Worm (Caenorhabditis elegans) whole organism, young adult: Measurements from ENCODE around the gene col-176.
A peak's percentile ranks its signal among the peaks of the same experiment; 100 is the strongest.

Experiments
- B0019.2 ChIP-seq: fragments of 200-800 bp; sonication (Bioruptor generic); conservative IDR thresholded peaks from 2 replicates; pipeline ENCODE4 v1.3.6; 2022; ENCODE audit warnings: missing genetic modification reagents, missing genetic modification characterization, missing compliant biosample characterization
- B0336.3 ChIP-seq: fragments of 200-800 bp; sonication (Bioruptor generic); IDR thresholded peaks from 2 replicates; pipeline ENCODE4 v1.3.6; 2022; ENCODE audit warnings: missing genetic modification characterization, missing compliant biosample characterization
- C06A6.2 ChIP-seq: fragments of 200-800 bp; sonication (Bioruptor generic); conservative IDR thresholded peaks from 2 replicates; pipeline ENCODE4 v1.3.6; 2022; ENCODE audit warnings: missing genetic modification characterization, missing compliant biosample characterization
- F23B12.7 ChIP-seq: sonication (generic microtip); optimal IDR thresholded peaks from 2 replicates; lab custom pipeline; 2017; ENCODE audit warnings: missing genetic modification characterization, mild to moderate bottlenecking, missing compliant biosample characterization, antibody characterized with exemption, moderate library complexity; ENCODE audit not compliant: insufficient read depth
- F39B2.1 ChIP-seq: fragments of 200-800 bp; sonication (Bioruptor generic); IDR thresholded peaks from 2 replicates; pipeline ENCODE4 v1.3.6; 2022; ENCODE audit warnings: missing genetic modification reagents, missing genetic modification characterization, missing compliant biosample characterization
- F49E8.2 ChIP-seq: sonication (generic microtip); optimal IDR thresholded peaks from 3 replicates; lab custom pipeline; 2017; ENCODE audit warnings: missing genetic modification characterization, mild to moderate bottlenecking, missing compliant biosample characterization, antibody characterized with exemption, moderate library complexity; ENCODE audit not compliant: insufficient read depth
- F57A8.1 ChIP-seq: fragments of 200-800 bp; sonication (Bioruptor generic); optimal IDR thresholded peaks from 2 replicates; lab custom pipeline; 2018; ENCODE audit warnings: mild to moderate bottlenecking, missing genetic modification characterization, moderate library complexity, missing compliant biosample characterization
- K11D2.4 ChIP-seq: fragments of 200-800 bp; sonication (Bioruptor generic); IDR thresholded peaks from 2 replicates; pipeline ENCODE4 v1.3.6; 2022; ENCODE audit warnings: missing genetic modification reagents, missing genetic modification characterization, missing compliant biosample characterization
- Y53F4B.3 ChIP-seq: fragments of 200-800 bp; sonication (Bioruptor generic); IDR thresholded peaks from 2 replicates; pipeline ENCODE4 v1.3.6; 2022; ENCODE audit warnings: missing genetic modification reagents, missing genetic modification characterization, missing compliant biosample characterization
- akir-1 ChIP-seq: fragments of 200-800 bp; sonication (Bioruptor generic); optimal IDR thresholded peaks from 2 replicates; lab custom pipeline; 2018; ENCODE audit warnings: mild to moderate bottlenecking, missing genetic modification characterization, moderate library complexity, missing compliant biosample characterization
- aptf-2 ChIP-seq: fragments of 200-800 bp; sonication (Bioruptor generic); conservative IDR thresholded peaks from 2 replicates; pipeline ENCODE4 v1.3.6; 2022; ENCODE audit warnings: missing genetic modification reagents, missing genetic modification characterization, missing compliant biosample characterization
- athp-1 ChIP-seq: sonication (generic microtip); optimal IDR thresholded peaks from 2 replicates; lab custom pipeline; 2017; ENCODE audit warnings: mild to moderate bottlenecking, missing genetic modification characterization, missing compliant biosample characterization
- cebp-1 ChIP-seq, 2 experiments: fragments of 200-800 bp in 1 of 2; sonication (Bioruptor generic) in 1 of 2; sonication (generic microtip) in 1 of 2; IDR thresholded peaks in 1 of 2; optimal IDR thresholded peaks in 1 of 2; 2 replicates each; pipeline versions ENCODE4 v1.3.6 to Lab custom; 2017 to 2022; ENCODE audit warnings: missing compliant biosample characterization in 2 of 2, missing genetic modification characterization in 2 of 2, mild to moderate bottlenecking in 1 of 2, missing genetic modification reagents in 1 of 2, moderate library complexity in 1 of 2
- ceh-91 ChIP-seq: fragments of 200-800 bp; sonication (Bioruptor generic); IDR thresholded peaks from 2 replicates; pipeline ENCODE4 v1.3.6; 2022; ENCODE audit warnings: missing genetic modification reagents, missing genetic modification characterization, missing compliant biosample characterization
- efl-1 ChIP-seq: fragments of 150-350 bp; optimal IDR thresholded peaks from 2 replicates; lab custom pipeline; 2014; ENCODE audit warnings: missing biosample characterization, missing genetic modification reagents, missing genetic modification characterization
- him-1 ChIP-seq: sonication (generic microtip); optimal IDR thresholded peaks from 2 replicates; lab custom pipeline; 2016; ENCODE audit warnings: missing genotype, missing genetic modification reagents, missing genetic modification characterization, missing compliant biosample characterization
- hlh-12 ChIP-seq: sonication (generic microtip); optimal IDR thresholded peaks from 2 replicates; lab custom pipeline; 2016; ENCODE audit warnings: missing genetic modification characterization, missing compliant biosample characterization
- hlh-26 ChIP-seq: fragments of 200-800 bp; sonication (Bioruptor generic); conservative IDR thresholded peaks from 2 replicates; pipeline ENCODE4 v1.3.6; 2022; ENCODE audit warnings: missing genetic modification reagents, missing genetic modification characterization, missing compliant biosample characterization
- hmg-1.2 ChIP-seq: fragments of 200-800 bp; sonication (Bioruptor generic); IDR thresholded peaks from 2 replicates; pipeline ENCODE4 v1.3.6; 2022; ENCODE audit warnings: missing genetic modification reagents, missing genetic modification characterization, missing compliant biosample characterization
- hrde-1 ChIP-seq: sonication (generic microtip); optimal IDR thresholded peaks from 2 replicates; lab custom pipeline; 2016; ENCODE audit warnings: missing genetic modification characterization, mild to moderate bottlenecking, missing compliant biosample characterization, moderate library complexity, missing genotype, missing genetic modification reagents, borderline replicate concordance
- let-526 ChIP-seq: fragments of 200-800 bp; sonication (Bioruptor generic); IDR thresholded peaks from 2 replicates; pipeline ENCODE4 v1.3.6; 2022; ENCODE audit warnings: missing genetic modification reagents, missing genetic modification characterization, missing compliant biosample characterization
- let-607 ChIP-seq, 2 experiments: fragments of 200-800 bp in 1 of 2; sonication (Bioruptor generic) in 1 of 2; sonication (generic microtip) in 1 of 2; optimal IDR thresholded peaks; 2 replicates each; lab custom pipeline; 2016 to 2018; ENCODE audit warnings: mild to moderate bottlenecking in 2 of 2, missing compliant biosample characterization in 2 of 2, missing genetic modification characterization in 2 of 2, moderate library complexity in 2 of 2, missing genotype in 1 of 2
- madf-6 ChIP-seq: fragments of 200-800 bp; sonication (Bioruptor generic); IDR thresholded peaks from 2 replicates; pipeline ENCODE4 v1.3.6; 2022; ENCODE audit warnings: missing genetic modification reagents, missing genetic modification characterization, missing compliant biosample characterization
- madf-8 ChIP-seq: fragments of 200-800 bp; sonication (Bioruptor generic); conservative IDR thresholded peaks from 2 replicates; pipeline ENCODE4 v1.3.6; 2022; ENCODE audit warnings: missing genetic modification reagents, missing genetic modification characterization, missing compliant biosample characterization
- mel-28 ChIP-seq: sonication (generic microtip); optimal IDR thresholded peaks from 2 replicates; lab custom pipeline; 2016; ENCODE audit warnings: borderline replicate concordance, mild to moderate bottlenecking, missing genetic modification characterization, missing compliant biosample characterization
- nhr-179 ChIP-seq: sonication (generic microtip); optimal IDR thresholded peaks from 2 replicates; lab custom pipeline; 2016; ENCODE audit warnings: mild to moderate bottlenecking, missing genetic modification characterization, missing compliant biosample characterization
- sea-2 ChIP-seq: fragments of 200-800 bp; sonication (Bioruptor generic); IDR thresholded peaks from 2 replicates; pipeline ENCODE4 v1.3.6; 2022; ENCODE audit warnings: missing genetic modification characterization, missing compliant biosample characterization
- snpc-1.3 ChIP-seq: sonication (generic microtip); optimal IDR thresholded peaks from 2 replicates; lab custom pipeline; 2017; ENCODE audit warnings: missing genetic modification characterization, mild to moderate bottlenecking, missing compliant biosample characterization, antibody characterized with exemption, moderate library complexity, missing genotype, missing genetic modification reagents; ENCODE audit not compliant: insufficient read depth
- snpc-4 ChIP-seq, 5 experiments: fragments of 150-350 bp in 1 of 5; sonication (generic microtip) in 4 of 5; optimal IDR thresholded peaks; 2 replicates each; lab custom pipeline; 2014 to 2018; ENCODE audit warnings: missing genetic modification characterization in 5 of 5, missing biosample characterization in 3 of 5, antibody characterized with exemption in 2 of 5, mild to moderate bottlenecking in 2 of 5, missing compliant biosample characterization in 2 of 5, missing genotype in 2 of 5, moderate library complexity in 2 of 5, missing genetic modification reagents in 1 of 5
- sptf-2 ChIP-seq: fragments of 200-800 bp; sonication (Bioruptor generic); optimal IDR thresholded peaks from 2 replicates; lab custom pipeline; 2018; ENCODE audit warnings: mild to moderate bottlenecking, missing genetic modification characterization, missing compliant biosample characterization
- tbx-9 ChIP-seq: sonication (generic microtip); optimal IDR thresholded peaks from 2 replicates; lab custom pipeline; 2016; ENCODE audit warnings: borderline replicate concordance, missing genetic modification characterization, inconsistent platforms, missing compliant biosample characterization
- tlf-1 ChIP-seq: fragments of 200-800 bp; sonication (Bioruptor generic); optimal IDR thresholded peaks from 2 replicates; lab custom pipeline; 2018; ENCODE audit warnings: mild to moderate bottlenecking, missing genetic modification characterization, missing compliant biosample characterization
- unc-62 ChIP-seq: fragments of 150-350 bp; optimal IDR thresholded peaks from 2 replicates; lab custom pipeline; 2014; ENCODE audit warnings: missing biosample characterization, missing genetic modification reagents, missing genetic modification characterization
- xnd-1 ChIP-seq: sonication (generic microtip); optimal IDR thresholded peaks from 2 replicates; lab custom pipeline; 2016; ENCODE audit warnings: missing genotype, missing genetic modification reagents, missing genetic modification characterization, missing compliant biosample characterization
- zfh-2 ChIP-seq: fragments of 200-800 bp; sonication (Bioruptor generic); conservative IDR thresholded peaks from 2 replicates; pipeline ENCODE4 v1.3.6; 2022; ENCODE audit warnings: missing genetic modification reagents, missing genetic modification characterization, missing compliant biosample characterization
- ztf-22 ChIP-seq: fragments of 200-800 bp; sonication (Bioruptor generic); optimal IDR thresholded peaks from 2 replicates; lab custom pipeline; 2018; ENCODE audit warnings: mild to moderate bottlenecking, missing genetic modification characterization, moderate library complexity, missing compliant biosample characterization
- ztf-3 ChIP-seq: fragments of 200-800 bp; sonication (Bioruptor generic); optimal IDR thresholded peaks from 2 replicates; lab custom pipeline; 2018; ENCODE audit warnings: mild to moderate bottlenecking, missing genetic modification characterization, missing compliant biosample characterization
- ztf-6 ChIP-seq: fragments of 200-800 bp; sonication (Bioruptor generic); IDR thresholded peaks from 2 replicates; pipeline ENCODE4 v1.3.6; 2022; ENCODE audit warnings: missing genetic modification reagents, missing genetic modification characterization, missing compliant biosample characterization

col-176 gene

ce11 chrX:10078637-10079036 is 1.2 kb downstream of the col-176 start (continued):
- TF ChIP-seq sea-2 (GFP tag; lab: Robert Waterston, UW) (no peak), snpc-1.3 (tag; lab: Kevin White, UChicago) (no peak)

DNA sequence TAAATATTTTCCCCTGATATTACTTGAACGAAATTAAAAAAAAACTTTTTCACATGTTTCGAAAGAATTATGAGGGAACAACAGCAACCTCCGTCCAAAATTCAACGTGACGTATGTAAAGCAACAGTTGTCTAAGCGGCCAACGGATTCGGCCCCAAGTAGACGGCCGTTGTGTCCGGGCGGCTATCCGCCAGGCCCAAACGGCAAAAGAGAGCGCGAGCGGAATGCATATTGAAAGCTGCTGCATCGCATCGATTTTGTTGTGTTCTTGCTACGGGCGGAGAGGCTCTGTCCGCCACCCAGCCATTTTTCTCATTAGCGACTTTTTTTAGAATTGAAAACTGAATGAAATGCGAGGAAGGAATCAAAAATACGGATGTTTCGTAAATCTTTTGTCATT is 1.8 kb downstream of the col-176 start:
- TF ChIP-seq let-607 (tag; optimal IDR thresholded peaks at IDR 0.05; lab: Kevin White, UChicago) (no peak), zfh-2 (GFP tag; lab: Robert Waterston, UW) (peak; percentile 55)

ce11 chrX:10081077-10081476 is 3.7 kb downstream of the col-176 start:
- TF ChIP-seq B0019.2 (GFP tag; lab: Robert Waterston, UW): no peak
- no peak for TF ChIP-seq xnd-1 (tag; lab: Kevin White, UChicago)
- TF ChIP-seq hrde-1 (tag; lab: Kevin White, UChicago): no peak
- no peak for TF ChIP-seq zfh-2 (GFP tag; lab: Robert Waterston, UW)
- no peak for TF ChIP-seq sea-2 (GFP tag; lab: Robert Waterston, UW)
- no peak for TF ChIP-seq snpc-4 (GFP tag; optimal IDR thresholded peaks at IDR 0.05; lab: Kevin White, UChicago)
- TF ChIP-seq snpc-4 (tag; optimal IDR thresholded peaks at IDR 0.05; lab: Kevin White, UChicago): no peak
- TF ChIP-seq him-1 (tag; lab: Kevin White, UChicago): no peak
- no peak for TF ChIP-seq cebp-1 (GFP tag; IDR thresholded peaks at IDR 0.05; lab: Robert Waterston, UW)
- no peak for TF ChIP-seq cebp-1 (tag; optimal IDR thresholded peaks at IDR 0.05; lab: Kevin White, UChicago)
- TF ChIP-seq F39B2.1 (GFP tag; lab: Robert Waterston, UW): no peak
- TF ChIP-seq hmg-1.2 (GFP tag; lab: Robert Waterston, UW): no peak
- no peak for TF ChIP-seq akir-1 (GFP tag; lab: Kevin White, UChicago)
- TF ChIP-seq aptf-2 (GFP tag; lab: Robert Waterston, UW): no peak
- no peak for TF ChIP-seq ztf-6 (GFP tag; lab: Robert Waterston, UW)
- no peak for TF ChIP-seq hlh-12 (tag; lab: Kevin White, UChicago)
- no peak for TF ChIP-seq tlf-1
- no peak for TF ChIP-seq B0336.3 (GFP tag; lab: Robert Waterston, UW)
- no peak for TF ChIP-seq mel-28 (tag; lab: Kevin White, UChicago)

DNA sequence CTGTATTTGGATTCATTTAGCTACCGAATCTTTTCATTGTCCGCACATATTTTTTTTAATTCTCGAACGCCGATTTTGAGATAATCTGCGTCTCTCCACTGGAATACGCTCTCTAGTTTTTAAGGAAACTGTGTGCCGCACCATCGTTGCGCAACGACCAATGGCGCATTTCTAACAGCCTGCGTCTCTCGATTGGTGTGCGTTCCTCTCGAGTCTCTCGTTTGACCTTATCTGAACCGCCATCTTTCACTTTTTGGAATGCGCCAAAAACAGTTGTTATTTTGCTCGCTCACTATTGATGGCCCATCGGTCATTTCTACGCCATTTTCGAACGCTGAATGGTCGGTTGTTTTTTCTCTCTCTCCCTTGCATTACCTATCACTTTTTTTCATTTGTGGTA is 5.9 kb downstream of the col-176 start:
- TF ChIP-seq let-526 (GFP tag; lab: Robert Waterston, UW) (no peak), hmg-1.2 (GFP tag; lab: Robert Waterston, UW) (peak; percentile 85), ztf-22 (no peak), madf-8 (GFP tag; lab: Robert Waterston, UW) (0 out of 2 replicates have a peak, but pooled peaks have one; percentile 26), madf-6 (peak; percentile 67), efl-1 (GFP tag; lab: Kevin White, UChicago) (peak; percentile 70), hlh-26 (GFP tag; lab: Robert Waterston, UW) (no peak)
- TF ChIP-seq, all 124 proteins: peak for 4

- TF ChIP-seq unc-62 (peak; percentile 43), F49E8.2 (no peak), nhr-179 (no peak), C06A6.2 (no peak), sptf-2 (GFP tag; lab: Kevin White, UChicago) (no peak), F23B12.7 (tag; lab: Kevin White, UChicago) (no peak), tbx-9 (tag; lab: Kevin White, UChicago) (no peak), B0336.3 (GFP tag; lab: Robert Waterston, UW) (no peak), athp-1 (tag; lab: Kevin White, UChicago) (no peak), ztf-3 (GFP tag; lab: Kevin White, UChicago) (no peak), ceh-91 (no peak), let-526 (GFP tag; lab: Robert Waterston, UW) (no peak), zfh-2 (GFP tag; lab: Robert Waterston, UW) (no peak), Y53F4B.3 (no peak), F57A8.1 (no peak), K11D2.4 (no peak)
Observed at ce11 chrX:10084050-10084672, 6.8 kb downstream of the col-176 start, which contains the start of gene W07E11.1. Gene W07E11.1, plus strand, starts transcription at chrX:10084622.
